Worm (Caenorhabditis elegans) whole organism, young adult: ENCODE data around the gene his-59.

Source experiments
- B0019.2 ChIP-seq: fragments of 200-800 bp; sonication (Bioruptor generic); conservative IDR thresholded peaks from 2 replicates; pipeline ENCODE4 v1.3.6; 2022; ENCODE audit warnings: missing genetic modification reagents, missing genetic modification characterization, missing compliant biosample characterization
- B0261.1 ChIP-seq: sonication (generic microtip); optimal IDR thresholded peaks from 2 replicates; lab custom pipeline; 2016; ENCODE audit warnings: mild to moderate bottlenecking, missing genetic modification characterization, moderate library complexity, missing compliant biosample characterization
- C06A6.2 ChIP-seq: fragments of 200-800 bp; sonication (Bioruptor generic); conservative IDR thresholded peaks from 2 replicates; pipeline ENCODE4 v1.3.6; 2022; ENCODE audit warnings: missing genetic modification characterization, missing compliant biosample characterization
- F10E7.11 ChIP-seq: sonication (generic microtip); optimal IDR thresholded peaks from 2 replicates; lab custom pipeline; 2017; ENCODE audit warnings: mild to moderate bottlenecking, missing genetic modification characterization, moderate library complexity, missing compliant biosample characterization
- F23B12.7 ChIP-seq: sonication (generic microtip); optimal IDR thresholded peaks from 2 replicates; lab custom pipeline; 2017; ENCODE audit warnings: missing genetic modification characterization, mild to moderate bottlenecking, missing compliant biosample characterization, antibody characterized with exemption, moderate library complexity; ENCODE audit not compliant: insufficient read depth
- F39B2.1 ChIP-seq: fragments of 200-800 bp; sonication (Bioruptor generic); IDR thresholded peaks from 2 replicates; pipeline ENCODE4 v1.3.6; 2022; ENCODE audit warnings: missing genetic modification reagents, missing genetic modification characterization, missing compliant biosample characterization
- F57C9.4 ChIP-seq: sonication (generic microtip); optimal IDR thresholded peaks from 2 replicates; lab custom pipeline; 2017; ENCODE audit warnings: mild to moderate bottlenecking, missing genetic modification characterization, missing compliant biosample characterization
- T07F8.4 ChIP-seq: sonication (generic microtip); optimal IDR thresholded peaks from 2 replicates; lab custom pipeline; 2016; ENCODE audit warnings: mild to moderate bottlenecking, missing genetic modification characterization, moderate library complexity, missing compliant biosample characterization
- Y53G8AR.9 ChIP-seq: fragments of 200-800 bp; sonication (Bioruptor generic); conservative IDR thresholded peaks from 2 replicates; pipeline ENCODE4 v1.3.6; 2022; ENCODE audit warnings: missing genetic modification reagents, missing genetic modification characterization, missing compliant biosample characterization
- Y67H2A.10 ChIP-seq: fragments of 200-800 bp; sonication (Bioruptor generic); conservative IDR thresholded peaks from 2 replicates; pipeline ENCODE4 v1.3.6; 2022; ENCODE audit warnings: missing genetic modification reagents, missing genetic modification characterization, missing compliant biosample characterization
- Y95B8A.8 ChIP-seq: fragments of 200-800 bp; sonication (Bioruptor generic); IDR thresholded peaks from 2 replicates; pipeline ENCODE4 v1.3.6; 2022; ENCODE audit warnings: missing genetic modification reagents, missing genetic modification characterization, missing compliant biosample characterization
- aptf-3 ChIP-seq: fragments of 200-800 bp; sonication (Bioruptor generic); IDR thresholded peaks from 2 replicates; pipeline ENCODE4 v1.3.6; 2022; ENCODE audit warnings: missing genetic modification characterization, missing compliant biosample characterization
- atf-7 ChIP-seq: sonication (generic microtip); optimal IDR thresholded peaks from 2 replicates; lab custom pipeline; 2017; ENCODE audit warnings: mild to moderate bottlenecking, missing genetic modification characterization, missing compliant biosample characterization
- ccch-3 ChIP-seq: fragments of 200-800 bp; sonication (Bioruptor generic); optimal IDR thresholded peaks from 2 replicates; lab custom pipeline; 2018; ENCODE audit warnings: mild to moderate bottlenecking, missing genetic modification characterization, missing compliant biosample characterization
- cebp-1 ChIP-seq, 2 experiments: fragments of 200-800 bp in 1 of 2; sonication (Bioruptor generic) in 1 of 2; sonication (generic microtip) in 1 of 2; IDR thresholded peaks in 1 of 2; optimal IDR thresholded peaks in 1 of 2; 2 replicates each; pipeline versions ENCODE4 v1.3.6 to Lab custom; 2017 to 2022; ENCODE audit warnings: missing compliant biosample characterization in 2 of 2, missing genetic modification characterization in 2 of 2, mild to moderate bottlenecking in 1 of 2, missing genetic modification reagents in 1 of 2, moderate library complexity in 1 of 2
- cebp-2 ChIP-seq: fragments of 200-800 bp; sonication (Bioruptor generic); IDR thresholded peaks from 2 replicates; pipeline ENCODE4 v1.3.6; 2022; ENCODE audit warnings: missing genetic modification characterization, missing compliant biosample characterization
- ceh-27 ChIP-seq: fragments of 200-800 bp; sonication (Bioruptor generic); optimal IDR thresholded peaks from 2 replicates; lab custom pipeline; 2018; ENCODE audit warnings: mild to moderate bottlenecking, missing genetic modification characterization, moderate library complexity, missing compliant biosample characterization
- egl-18 ChIP-seq: fragments of 200-800 bp; sonication (Bioruptor generic); IDR thresholded peaks from 2 replicates; pipeline ENCODE4 v1.3.6; 2022; ENCODE audit warnings: missing genetic modification reagents, missing genetic modification characterization, missing compliant biosample characterization
- egl-44 ChIP-seq: fragments of 200-800 bp; sonication (Bioruptor generic); IDR thresholded peaks from 2 replicates; pipeline ENCODE4 v1.3.6; 2022; ENCODE audit warnings: missing genetic modification reagents, missing genetic modification characterization, missing compliant biosample characterization
- egrh-3 ChIP-seq: fragments of 200-800 bp; sonication (Bioruptor generic); IDR thresholded peaks from 2 replicates; pipeline ENCODE4 v1.3.6; 2022; ENCODE audit warnings: missing genetic modification reagents, missing genetic modification characterization, missing compliant biosample characterization
- ekl-4 ChIP-seq: fragments of 200-800 bp; sonication (Bioruptor generic); IDR thresholded peaks from 2 replicates; pipeline ENCODE4 v1.3.6; 2022; ENCODE audit warnings: missing genetic modification reagents, missing genetic modification characterization, missing compliant biosample characterization
- ets-4 ChIP-seq: fragments of 200-800 bp; sonication (Bioruptor generic); optimal IDR thresholded peaks from 2 replicates; lab custom pipeline; 2018; ENCODE audit warnings: mild to moderate bottlenecking, missing genetic modification characterization, missing compliant biosample characterization
- hmg-1.2 ChIP-seq: fragments of 200-800 bp; sonication (Bioruptor generic); IDR thresholded peaks from 2 replicates; pipeline ENCODE4 v1.3.6; 2022; ENCODE audit warnings: missing genetic modification reagents, missing genetic modification characterization, missing compliant biosample characterization
- hsf-1 ChIP-seq: fragments of 200-800 bp; sonication (Bioruptor generic); IDR thresholded peaks from 2 replicates; pipeline ENCODE4 v1.3.6; 2022; ENCODE audit warnings: missing genetic modification reagents, missing genetic modification characterization, missing compliant biosample characterization
- let-526 ChIP-seq: fragments of 200-800 bp; sonication (Bioruptor generic); IDR thresholded peaks from 2 replicates; pipeline ENCODE4 v1.3.6; 2022; ENCODE audit warnings: missing genetic modification reagents, missing genetic modification characterization, missing compliant biosample characterization
- lin-40 ChIP-seq: sonication (generic microtip); optimal IDR thresholded peaks from 2 replicates; lab custom pipeline; 2016; ENCODE audit warnings: missing genetic modification characterization, mild to moderate bottlenecking, missing compliant biosample characterization, missing genotype, missing genetic modification reagents
- lir-1 ChIP-seq: fragments of 200-800 bp; sonication (Bioruptor generic); conservative IDR thresholded peaks from 2 replicates; pipeline ENCODE4 v1.3.6; 2022; ENCODE audit warnings: missing genetic modification reagents, missing genetic modification characterization, missing compliant biosample characterization
- lsl-1 ChIP-seq: fragments of 200-800 bp; sonication (Bioruptor generic); optimal IDR thresholded peaks from 2 replicates; lab custom pipeline; 2018; ENCODE audit warnings: mild to moderate bottlenecking, missing genetic modification characterization, moderate library complexity, missing compliant biosample characterization
- madf-6 ChIP-seq: fragments of 200-800 bp; sonication (Bioruptor generic); IDR thresholded peaks from 2 replicates; pipeline ENCODE4 v1.3.6; 2022; ENCODE audit warnings: missing genetic modification reagents, missing genetic modification characterization, missing compliant biosample characterization
- madf-8 ChIP-seq: fragments of 200-800 bp; sonication (Bioruptor generic); conservative IDR thresholded peaks from 2 replicates; pipeline ENCODE4 v1.3.6; 2022; ENCODE audit warnings: missing genetic modification reagents, missing genetic modification characterization, missing compliant biosample characterization
- mxl-1 ChIP-seq: sonication (generic microtip); optimal IDR thresholded peaks from 2 replicates; lab custom pipeline; 2016; ENCODE audit warnings: missing genetic modification characterization, missing compliant biosample characterization
- nfyb-1 ChIP-seq: fragments of 200-800 bp; sonication (Bioruptor generic); IDR thresholded peaks from 2 replicates; pipeline ENCODE4 v1.3.6; 2022; ENCODE audit warnings: missing genetic modification reagents, missing genetic modification characterization, missing compliant biosample characterization
- nhr-120 ChIP-seq: fragments of 200-800 bp; sonication (Bioruptor generic); IDR thresholded peaks from 2 replicates; pipeline ENCODE4 v1.3.6; 2022; ENCODE audit warnings: missing genetic modification characterization, missing compliant biosample characterization
- nhr-179 ChIP-seq: sonication (generic microtip); optimal IDR thresholded peaks from 2 replicates; lab custom pipeline; 2016; ENCODE audit warnings: mild to moderate bottlenecking, missing genetic modification characterization, missing compliant biosample characterization
- nhr-90 ChIP-seq: sonication (generic microtip); optimal IDR thresholded peaks from 2 replicates; lab custom pipeline; 2016; ENCODE audit warnings: missing genotype, mild to moderate bottlenecking, missing genetic modification characterization, missing compliant biosample characterization
- pbrm-1 ChIP-seq: fragments of 200-800 bp; sonication (Bioruptor generic); IDR thresholded peaks from 2 replicates; pipeline ENCODE4 v1.3.6; 2022; ENCODE audit warnings: missing genetic modification reagents, missing genetic modification characterization, missing compliant biosample characterization
- rec-8 ChIP-seq, 2 experiments: sonication (generic microtip); optimal IDR thresholded peaks; 2 replicates each; lab custom pipeline; 2016; ENCODE audit warnings: mild to moderate bottlenecking in 2 of 2, missing genetic modification characterization in 2 of 2, missing genetic modification reagents in 2 of 2, missing genotype in 2 of 2, missing biosample characterization in 1 of 2, missing compliant biosample characterization in 1 of 2, moderate library complexity in 1 of 2
- repo-1 ChIP-seq: sonication (generic microtip); optimal IDR thresholded peaks from 2 replicates; lab custom pipeline; 2017; ENCODE audit warnings: mild to moderate bottlenecking, missing genetic modification characterization, missing compliant biosample characterization
- snpc-3.4 ChIP-seq: sonication (generic microtip); optimal IDR thresholded peaks from 2 replicates; lab custom pipeline; 2017; ENCODE audit warnings: missing genetic modification characterization, mild to moderate bottlenecking, missing compliant biosample characterization, antibody characterized with exemption, moderate library complexity, missing genotype, missing genetic modification reagents
- sptf-2 ChIP-seq: fragments of 200-800 bp; sonication (Bioruptor generic); optimal IDR thresholded peaks from 2 replicates; lab custom pipeline; 2018; ENCODE audit warnings: mild to moderate bottlenecking, missing genetic modification characterization, missing compliant biosample characterization
- tbp1 ChIP-seq: fragments of 200-800 bp; sonication (Bioruptor generic); optimal IDR thresholded peaks from 2 replicates; lab custom pipeline; 2018; ENCODE audit warnings: mild to moderate bottlenecking, missing genetic modification characterization, missing compliant biosample characterization
- xnd-1 ChIP-seq: sonication (generic microtip); optimal IDR thresholded peaks from 2 replicates; lab custom pipeline; 2016; ENCODE audit warnings: missing genotype, missing genetic modification reagents, missing genetic modification characterization, missing compliant biosample characterization
- ztf-18 ChIP-seq: sonication (generic microtip); optimal IDR thresholded peaks from 2 replicates; lab custom pipeline; 2016; ENCODE audit warnings: missing genotype, mild to moderate bottlenecking, missing genetic modification characterization, missing compliant biosample characterization
- ztf-6 ChIP-seq: fragments of 200-800 bp; sonication (Bioruptor generic); IDR thresholded peaks from 2 replicates; pipeline ENCODE4 v1.3.6; 2022; ENCODE audit warnings: missing genetic modification reagents, missing genetic modification characterization, missing compliant biosample characterization

Gene his-59

ce11 chrIV:7505866-7506488, 17.9 kb downstream of the his-59 start (continued):
- no peak for TF ChIP-seq T07F8.4 (tag; lab: Kevin White, UChicago)
- TF ChIP-seq egrh-3 (GFP tag; lab: Robert Waterston, UW) = no peak
- TF ChIP-seq lsl-1 (GFP tag; lab: Kevin White, UChicago) = peak; percentile 11
- peak; percentile 19; the same call in 1 of the 2 replicates for TF ChIP-seq let-526 (GFP tag; lab: Robert Waterston, UW)
- peak; percentile 39 for TF ChIP-seq mxl-1 (tag; lab: Kevin White, UChicago)
- no peak for TF ChIP-seq egl-44 (GFP tag; lab: Robert Waterston, UW)
- no peak for TF ChIP-seq F23B12.7 (tag; lab: Kevin White, UChicago)
- no peak for TF ChIP-seq ztf-18 (tag; lab: Kevin White, UChicago)
- no peak for TF ChIP-seq ccch-3 (GFP tag; lab: Kevin White, UChicago)
- TF ChIP-seq B0261.1 (tag; lab: Kevin White, UChicago) = no peak
- peak; percentile 19; the same call in 1 of the 2 replicates for TF ChIP-seq lir-1 (GFP tag; lab: Robert Waterston, UW)
- TF ChIP-seq tbp1 (GFP tag; lab: Kevin White, UChicago) = peak; percentile 39
- peak; percentile 73 for TF ChIP-seq Y95B8A.8 (GFP tag; lab: Robert Waterston, UW)
- peak; percentile 38 for TF ChIP-seq nhr-90 (tag; lab: Kevin White, UChicago)
- TF ChIP-seq cebp-2 (GFP tag; lab: Robert Waterston, UW) = peak; percentile 79; the same call in 1 of the 2 replicates

DNA sequence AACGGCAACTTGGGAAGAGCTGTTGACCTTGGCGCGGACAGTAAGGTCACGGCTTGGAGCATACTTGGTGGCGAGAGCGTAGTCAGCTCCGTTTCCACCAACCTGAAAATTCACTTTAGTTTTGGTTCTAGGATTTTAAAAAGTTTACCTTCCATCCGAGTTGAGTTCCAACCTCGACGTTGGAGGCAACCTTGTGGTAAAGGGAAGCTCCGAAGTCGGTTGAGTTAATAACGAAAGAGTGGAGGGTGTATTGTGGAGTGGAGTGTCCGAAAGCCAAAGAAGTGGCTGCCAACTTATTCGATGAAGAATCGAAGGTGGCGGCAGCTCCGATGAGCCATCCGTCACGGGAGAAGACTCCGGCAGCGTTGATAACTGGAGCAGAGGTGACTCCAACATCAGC, 18.7 kb downstream of the his-59 start:
- TF ChIP-seq F57C9.4 (no peak), madf-6 (GFP tag; lab: Robert Waterston, UW) (0 out of 2 replicates have a peak, but pooled peaks have one; percentile 9), Y67H2A.10 (GFP tag; lab: Robert Waterston, UW) (no peak), Y95B8A.8 (GFP tag; lab: Robert Waterston, UW) (no peak), rec-8 (tag; optimal IDR thresholded peaks at IDR 0.05; lab: Kevin White, UChicago) (no peak), hmg-1.2 (GFP tag; lab: Robert Waterston, UW) (0 out of 2 replicates have a peak, but pooled peaks have one; percentile 6), F23B12.7 (tag; lab: Kevin White, UChicago) (no peak), Y53G8AR.9 (GFP tag; lab: Robert Waterston, UW) (0 out of 2 replicates have a peak, but pooled peaks have one; percentile 46), pbrm-1 (GFP tag; lab: Robert Waterston, UW) (0 out of 2 replicates have a peak, but pooled peaks have one; percentile 25), nhr-120 (no peak), ztf-6 (GFP tag; lab: Robert Waterston, UW) (no peak), ets-4 (GFP tag; lab: Kevin White, UChicago) (peak; percentile 5), nfyb-1 (GFP tag; lab: Robert Waterston, UW) (no peak), F10E7.11 (tag; lab: Kevin White, UChicago) (no peak), aptf-3 (GFP tag; lab: Robert Waterston, UW) (no peak)

- TF ChIP-seq egl-18 (GFP tag; lab: Robert Waterston, UW) (no peak), B0019.2 (GFP tag; lab: Robert Waterston, UW) (no peak), F39B2.1 (GFP tag; lab: Robert Waterston, UW) (no peak), nhr-179 (no peak), madf-8 (GFP tag; lab: Robert Waterston, UW) (no peak), cebp-1 (GFP tag; IDR thresholded peaks at IDR 0.05; lab: Robert Waterston, UW) (no peak), cebp-1 (tag; optimal IDR thresholded peaks at IDR 0.05; lab: Kevin White, UChicago) (peak; percentile 57), egl-44 (GFP tag; lab: Robert Waterston, UW) (no peak), snpc-3.4 (tag; lab: Kevin White, UChicago) (no peak), aptf-3 (GFP tag; lab: Robert Waterston, UW) (no peak), atf-7 (tag; lab: Kevin White, UChicago) (no peak), hsf-1 (no peak), C06A6.2 (GFP tag; lab: Robert Waterston, UW) (no peak), sptf-2 (GFP tag; lab: Kevin White, UChicago) (peak; percentile 0), lin-40 (tag; lab: Kevin White, UChicago) (peak; percentile 35), xnd-1 (tag; lab: Kevin White, UChicago) (no peak), repo-1 (tag; lab: Kevin White, UChicago) (no peak), ekl-4 (GFP tag; lab: Robert Waterston, UW) (no peak), ceh-27 (no peak)
Observed at ce11 chrIV:7507305-7507704, 19.3 kb downstream of the his-59 start.
